Worm (Caenorhabditis elegans) whole organism, young adult: ENCODE results near the gene M02F4.2.

ENCODE experiments used
- B0035.1 ChIP-seq: sonication (generic microtip); optimal IDR thresholded peaks from 2 replicates; lab custom pipeline; 2016; ENCODE audit warnings: missing genetic modification characterization, mild to moderate bottlenecking, missing compliant biosample characterization, missing genotype, missing genetic modification reagents
- B0336.3 ChIP-seq: fragments of 200-800 bp; sonication (Bioruptor generic); IDR thresholded peaks from 2 replicates; pipeline ENCODE4 v1.3.6; 2022; ENCODE audit warnings: missing genetic modification characterization, missing compliant biosample characterization
- F22D6.2 ChIP-seq: sonication (generic microtip); optimal IDR thresholded peaks from 2 replicates; lab custom pipeline; 2016; ENCODE audit warnings: mild to moderate bottlenecking, missing genetic modification characterization, missing compliant biosample characterization
- F39B2.1 ChIP-seq: fragments of 200-800 bp; sonication (Bioruptor generic); IDR thresholded peaks from 2 replicates; pipeline ENCODE4 v1.3.6; 2022; ENCODE audit warnings: missing genetic modification reagents, missing genetic modification characterization, missing compliant biosample characterization
- F52B5.7 ChIP-seq: sonication (generic microtip); optimal IDR thresholded peaks from 2 replicates; lab custom pipeline; 2016; ENCODE audit warnings: mild to moderate bottlenecking, missing genetic modification characterization, missing compliant biosample characterization
- T26A5.8 ChIP-seq: sonication (generic microtip); optimal IDR thresholded peaks from 2 replicates; lab custom pipeline; 2016; ENCODE audit warnings: missing genetic modification characterization, missing compliant biosample characterization
- Y53F4B.3 ChIP-seq: fragments of 200-800 bp; sonication (Bioruptor generic); IDR thresholded peaks from 2 replicates; pipeline ENCODE4 v1.3.6; 2022; ENCODE audit warnings: missing genetic modification reagents, missing genetic modification characterization, missing compliant biosample characterization
- Y56A3A.18 ChIP-seq: fragments of 200-800 bp; sonication (Bioruptor generic); IDR thresholded peaks from 2 replicates; pipeline ENCODE4 v1.3.6; 2022; ENCODE audit warnings: missing genetic modification reagents, missing genetic modification characterization, missing compliant biosample characterization
- Y67H2A.10 ChIP-seq: fragments of 200-800 bp; sonication (Bioruptor generic); conservative IDR thresholded peaks from 2 replicates; pipeline ENCODE4 v1.3.6; 2022; ENCODE audit warnings: missing genetic modification reagents, missing genetic modification characterization, missing compliant biosample characterization
- akir-1 ChIP-seq: fragments of 200-800 bp; sonication (Bioruptor generic); optimal IDR thresholded peaks from 2 replicates; lab custom pipeline; 2018; ENCODE audit warnings: mild to moderate bottlenecking, missing genetic modification characterization, moderate library complexity, missing compliant biosample characterization
- aptf-2 ChIP-seq: fragments of 200-800 bp; sonication (Bioruptor generic); conservative IDR thresholded peaks from 2 replicates; pipeline ENCODE4 v1.3.6; 2022; ENCODE audit warnings: missing genetic modification reagents, missing genetic modification characterization, missing compliant biosample characterization
- athp-1 ChIP-seq: sonication (generic microtip); optimal IDR thresholded peaks from 2 replicates; lab custom pipeline; 2017; ENCODE audit warnings: mild to moderate bottlenecking, missing genetic modification characterization, missing compliant biosample characterization
- attf-3 ChIP-seq: fragments of 200-800 bp; sonication (Bioruptor generic); conservative IDR thresholded peaks from 2 replicates; pipeline ENCODE4 v1.3.6; 2022; ENCODE audit warnings: missing genetic modification reagents, missing genetic modification characterization, missing compliant biosample characterization
- attf-6 ChIP-seq: fragments of 200-800 bp; sonication (Bioruptor generic); IDR thresholded peaks from 2 replicates; pipeline ENCODE4 v1.3.6; 2022; ENCODE audit warnings: missing genetic modification reagents, missing genetic modification characterization, missing compliant biosample characterization
- bed-2 ChIP-seq: fragments of 200-800 bp; sonication (Bioruptor generic); IDR thresholded peaks from 2 replicates; pipeline ENCODE4 v1.3.6; 2022; ENCODE audit warnings: missing genetic modification reagents, missing genetic modification characterization, missing compliant biosample characterization
- cebp-1 ChIP-seq, 2 experiments: fragments of 200-800 bp in 1 of 2; sonication (Bioruptor generic) in 1 of 2; sonication (generic microtip) in 1 of 2; IDR thresholded peaks in 1 of 2; optimal IDR thresholded peaks in 1 of 2; 2 replicates each; pipeline versions ENCODE4 v1.3.6 to Lab custom; 2017 to 2022; ENCODE audit warnings: missing compliant biosample characterization in 2 of 2, missing genetic modification characterization in 2 of 2, mild to moderate bottlenecking in 1 of 2, missing genetic modification reagents in 1 of 2, moderate library complexity in 1 of 2
- cebp-2 ChIP-seq: fragments of 200-800 bp; sonication (Bioruptor generic); IDR thresholded peaks from 2 replicates; pipeline ENCODE4 v1.3.6; 2022; ENCODE audit warnings: missing genetic modification characterization, missing compliant biosample characterization
- ceh-100 ChIP-seq: fragments of 200-800 bp; sonication (Bioruptor generic); IDR thresholded peaks from 2 replicates; pipeline ENCODE4 v1.3.6; 2022; ENCODE audit warnings: missing genetic modification reagents, missing genetic modification characterization, missing compliant biosample characterization
- ceh-91 ChIP-seq: fragments of 200-800 bp; sonication (Bioruptor generic); IDR thresholded peaks from 2 replicates; pipeline ENCODE4 v1.3.6; 2022; ENCODE audit warnings: missing genetic modification reagents, missing genetic modification characterization, missing compliant biosample characterization
- chd-7 ChIP-seq: sonication (generic microtip); optimal IDR thresholded peaks from 2 replicates; lab custom pipeline; 2016; ENCODE audit warnings: mild to moderate bottlenecking, missing genetic modification characterization, moderate library complexity, missing compliant biosample characterization
- dox-1 ChIP-seq: fragments of 200-800 bp; sonication (Bioruptor generic); IDR thresholded peaks from 2 replicates; pipeline ENCODE4 v1.3.6; 2022; ENCODE audit warnings: missing genetic modification reagents, missing genetic modification characterization, missing compliant biosample characterization
- dpff-1 ChIP-seq: sonication (generic microtip); optimal IDR thresholded peaks from 2 replicates; lab custom pipeline; 2017; ENCODE audit warnings: mild to moderate bottlenecking, missing genetic modification characterization, missing compliant biosample characterization
- dpl-1 ChIP-seq: fragments of 150-350 bp; optimal IDR thresholded peaks from 2 replicates; lab custom pipeline; 2014; ENCODE audit warnings: missing biosample characterization, missing genetic modification reagents, missing genetic modification characterization
- egrh-3 ChIP-seq: fragments of 200-800 bp; sonication (Bioruptor generic); IDR thresholded peaks from 2 replicates; pipeline ENCODE4 v1.3.6; 2022; ENCODE audit warnings: missing genetic modification reagents, missing genetic modification characterization, missing compliant biosample characterization
- ekl-4 ChIP-seq: fragments of 200-800 bp; sonication (Bioruptor generic); IDR thresholded peaks from 2 replicates; pipeline ENCODE4 v1.3.6; 2022; ENCODE audit warnings: missing genetic modification reagents, missing genetic modification characterization, missing compliant biosample characterization
- fkh-3 ChIP-seq: sonication (generic microtip); optimal IDR thresholded peaks from 2 replicates; lab custom pipeline; 2016; ENCODE audit warnings: mild to moderate bottlenecking, missing genetic modification characterization, missing compliant biosample characterization
- gei-17 ChIP-seq: fragments of 200-800 bp; sonication (Bioruptor generic); optimal IDR thresholded peaks from 2 replicates; lab custom pipeline; 2018; ENCODE audit warnings: mild to moderate bottlenecking, missing genetic modification characterization, missing compliant biosample characterization
- hmg-1.2 ChIP-seq: fragments of 200-800 bp; sonication (Bioruptor generic); IDR thresholded peaks from 2 replicates; pipeline ENCODE4 v1.3.6; 2022; ENCODE audit warnings: missing genetic modification reagents, missing genetic modification characterization, missing compliant biosample characterization
- lin-26 ChIP-seq: fragments of 200-800 bp; sonication (Bioruptor generic); IDR thresholded peaks from 2 replicates; pipeline ENCODE4 v1.3.6; 2022; ENCODE audit warnings: missing genetic modification reagents, missing genetic modification characterization, missing compliant biosample characterization
- lin-35 ChIP-seq, 3 experiments: fragments of 150-350 bp in 2 of 3; sonication (generic microtip) in 1 of 3; optimal IDR thresholded peaks; 2 replicates each; lab custom pipeline; 2014 to 2018; ENCODE audit warnings: missing biosample characterization in 3 of 3, missing genetic modification characterization in 3 of 3, missing genetic modification reagents in 3 of 3
- lin-40 ChIP-seq: sonication (generic microtip); optimal IDR thresholded peaks from 2 replicates; lab custom pipeline; 2016; ENCODE audit warnings: missing genetic modification characterization, mild to moderate bottlenecking, missing compliant biosample characterization, missing genotype, missing genetic modification reagents
- lin-54 ChIP-seq: fragments of 200-800 bp; sonication (Bioruptor generic); optimal IDR thresholded peaks from 2 replicates; lab custom pipeline; 2018; ENCODE audit warnings: mild to moderate bottlenecking, missing genetic modification characterization, missing compliant biosample characterization
- lsl-1 ChIP-seq: fragments of 200-800 bp; sonication (Bioruptor generic); optimal IDR thresholded peaks from 2 replicates; lab custom pipeline; 2018; ENCODE audit warnings: mild to moderate bottlenecking, missing genetic modification characterization, moderate library complexity, missing compliant biosample characterization
- lsy-27 ChIP-seq: sonication (generic microtip); optimal IDR thresholded peaks from 2 replicates; lab custom pipeline; 2017; ENCODE audit warnings: missing genetic modification characterization, mild to moderate bottlenecking, missing compliant biosample characterization, antibody characterized with exemption, missing genotype, borderline replicate concordance; ENCODE audit not compliant: insufficient read depth
- madf-6 ChIP-seq: fragments of 200-800 bp; sonication (Bioruptor generic); IDR thresholded peaks from 2 replicates; pipeline ENCODE4 v1.3.6; 2022; ENCODE audit warnings: missing genetic modification reagents, missing genetic modification characterization, missing compliant biosample characterization
- mel-28 ChIP-seq: sonication (generic microtip); optimal IDR thresholded peaks from 2 replicates; lab custom pipeline; 2016; ENCODE audit warnings: borderline replicate concordance, mild to moderate bottlenecking, missing genetic modification characterization, missing compliant biosample characterization
- nfya-2 ChIP-seq: fragments of 200-800 bp; sonication (Bioruptor generic); IDR thresholded peaks from 2 replicates; pipeline ENCODE4 v1.3.6; 2022; ENCODE audit warnings: missing genetic modification reagents, missing genetic modification characterization, missing compliant biosample characterization
- nfyb-1 ChIP-seq: fragments of 200-800 bp; sonication (Bioruptor generic); IDR thresholded peaks from 2 replicates; pipeline ENCODE4 v1.3.6; 2022; ENCODE audit warnings: missing genetic modification reagents, missing genetic modification characterization, missing compliant biosample characterization
- rec-8 ChIP-seq, 2 experiments: sonication (generic microtip); optimal IDR thresholded peaks; 2 replicates each; lab custom pipeline; 2016; ENCODE audit warnings: mild to moderate bottlenecking in 2 of 2, missing genetic modification characterization in 2 of 2, missing genetic modification reagents in 2 of 2, missing genotype in 2 of 2, missing biosample characterization in 1 of 2, missing compliant biosample characterization in 1 of 2, moderate library complexity in 1 of 2
- rpc-1 ChIP-seq, 2 experiments: fragments of 150-350 bp in 1 of 2; sonication (generic microtip) in 1 of 2; optimal IDR thresholded peaks; 2 replicates each; lab custom pipeline; 2014 to 2018; ENCODE audit warnings: missing biosample characterization in 1 of 2, missing genetic modification characterization in 1 of 2, missing genetic modification reagents in 1 of 2, missing genotype in 1 of 2
- sea-2 ChIP-seq: fragments of 200-800 bp; sonication (Bioruptor generic); IDR thresholded peaks from 2 replicates; pipeline ENCODE4 v1.3.6; 2022; ENCODE audit warnings: missing genetic modification characterization, missing compliant biosample characterization
- tbp1 ChIP-seq: fragments of 200-800 bp; sonication (Bioruptor generic); optimal IDR thresholded peaks from 2 replicates; lab custom pipeline; 2018; ENCODE audit warnings: mild to moderate bottlenecking, missing genetic modification characterization, missing compliant biosample characterization
- unc-62 ChIP-seq: fragments of 150-350 bp; optimal IDR thresholded peaks from 2 replicates; lab custom pipeline; 2014; ENCODE audit warnings: missing biosample characterization, missing genetic modification reagents, missing genetic modification characterization
- ztf-18 ChIP-seq: sonication (generic microtip); optimal IDR thresholded peaks from 2 replicates; lab custom pipeline; 2016; ENCODE audit warnings: missing genotype, mild to moderate bottlenecking, missing genetic modification characterization, missing compliant biosample characterization
- ztf-22 ChIP-seq: fragments of 200-800 bp; sonication (Bioruptor generic); optimal IDR thresholded peaks from 2 replicates; lab custom pipeline; 2018; ENCODE audit warnings: mild to moderate bottlenecking, missing genetic modification characterization, moderate library complexity, missing compliant biosample characterization
- ztf-25 ChIP-seq: fragments of 200-800 bp; sonication (Bioruptor generic); IDR thresholded peaks from 2 replicates; pipeline ENCODE4 v1.3.6; 2022; ENCODE audit warnings: missing genetic modification reagents, missing genetic modification characterization, missing compliant biosample characterization
- ztf-26 ChIP-seq: sonication (generic microtip); optimal IDR thresholded peaks from 2 replicates; lab custom pipeline; 2017; ENCODE audit warnings: missing genetic modification characterization, missing compliant biosample characterization
- ztf-28 ChIP-seq: fragments of 200-800 bp; sonication (Bioruptor generic); IDR thresholded peaks from 2 replicates; pipeline ENCODE4 v1.3.6; 2022; ENCODE audit warnings: missing genetic modification reagents, missing genetic modification characterization, missing compliant biosample characterization

M02F4.2 gene

DNA sequence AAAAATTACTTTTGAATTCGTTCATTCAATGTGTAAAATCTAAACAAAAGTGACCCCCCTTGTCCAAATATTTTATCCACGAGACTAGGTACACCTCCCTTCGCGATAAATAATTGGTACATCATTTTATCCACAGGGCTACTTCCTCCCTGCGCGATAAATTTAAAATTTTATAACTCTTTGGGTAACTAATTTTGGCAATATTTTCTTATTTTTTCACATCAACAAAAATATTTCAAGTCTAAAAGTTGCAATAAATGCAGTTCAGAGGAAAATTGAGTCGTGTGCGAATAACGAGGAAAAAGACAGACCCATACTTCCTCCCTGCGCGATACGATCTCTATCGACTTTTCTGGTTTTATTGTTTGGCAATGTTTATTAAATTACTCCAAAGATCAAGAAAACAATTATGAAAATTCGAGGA is 37.1 kb downstream of the M02F4.2 start (continued):
- TF ChIP-seq lin-26 (GFP tag; lab: Robert Waterston, UW) (peak; percentile 84), F22D6.2 (peak; percentile 94), akir-1 (GFP tag; lab: Kevin White, UChicago) (peak; percentile 68), ztf-18 (tag; lab: Kevin White, UChicago) (peak; percentile 70), madf-6 (GFP tag; lab: Robert Waterston, UW) (no peak), dpff-1 (tag; lab: Kevin White, UChicago) (peak; percentile 89), attf-3 (GFP tag; lab: Robert Waterston, UW) (no peak), cebp-1 (GFP tag; IDR thresholded peaks at IDR 0.05; lab: Robert Waterston, UW) (peak; percentile 64; the same call in 1 of the 2 replicates), cebp-1 (tag; optimal IDR thresholded peaks at IDR 0.05; lab: Kevin White, UChicago) (peak; percentile 97), ztf-22 (GFP tag; lab: Kevin White, UChicago) (peak; percentile 75), Y53F4B.3 (GFP tag; lab: Robert Waterston, UW) (no peak), cebp-2 (peak; percentile 98), lin-35 (GFP tag; optimal IDR thresholded peaks at IDR 0.05; lab: Kevin White, UChicago) (peak in 2 of 3 experiments; percentile 89 to 98), attf-6 (GFP tag; lab: Robert Waterston, UW) (no peak), sea-2 (GFP tag; lab: Robert Waterston, UW) (peak; percentile 85), hmg-1.2 (GFP tag; lab: Robert Waterston, UW) (peak; percentile 86), aptf-2 (GFP tag; lab: Robert Waterston, UW) (no peak), fkh-3 (tag; lab: Kevin White, UChicago) (no peak), ceh-91 (GFP tag; lab: Robert Waterston, UW) (no peak), lin-54 (GFP tag; lab: Kevin White, UChicago) (peak; percentile 92), ztf-28 (no peak), B0035.1 (tag; lab: Kevin White, UChicago) (peak; percentile 95), Y67H2A.10 (no peak), lsl-1 (no peak), bed-2 (GFP tag; lab: Robert Waterston, UW) (0 out of 2 replicates have a peak, but pooled peaks have one; percentile 41), F39B2.1 (GFP tag; lab: Robert Waterston, UW) (no peak), tbp1 (peak; percentile 78), rec-8 (tag; optimal IDR thresholded peaks at IDR 0.05; lab: Kevin White, UChicago) (no peak), ztf-26 (tag; lab: Kevin White, UChicago) (peak; percentile 99), lsy-27 (no peak), lin-40 (tag; lab: Kevin White, UChicago) (peak; percentile 100), ceh-100 (GFP tag; lab: Robert Waterston, UW) (peak; percentile 25; the same call in 1 of the 2 replicates), chd-7 (tag; lab: Kevin White, UChicago) (peak; percentile 95), dpl-1 (GFP tag; lab: Kevin White, UChicago) (no peak), nfyb-1 (GFP tag; lab: Robert Waterston, UW) (peak; percentile 97), Y56A3A.18 (peak; percentile 99), nfya-2 (GFP tag; lab: Robert Waterston, UW) (no peak), rpc-1 (optimal IDR thresholded peaks at IDR 0.05; lab: Kevin White, UChicago) (peak; percentile 35), rpc-1 (tag; optimal IDR thresholded peaks at IDR 0.05; lab: Kevin White, UChicago) (no peak), T26A5.8 (tag; lab: Kevin White, UChicago) (no peak), egrh-3 (GFP tag; lab: Robert Waterston, UW) (peak; percentile 25; the same call in 1 of the 2 replicates), dox-1 (GFP tag; lab: Robert Waterston, UW) (peak; percentile 98), athp-1 (no peak), F52B5.7 (tag; lab: Kevin White, UChicago) (peak; percentile 82), ztf-25 (no peak), gei-17 (GFP tag; lab: Kevin White, UChicago) (peak; percentile 97), ekl-4 (GFP tag; lab: Robert Waterston, UW) (peak; percentile 92), mel-28 (tag; lab: Kevin White, UChicago) (peak; percentile 60), B0336.3 (GFP tag; lab: Robert Waterston, UW) (peak; percentile 99), unc-62 (GFP tag; lab: Kevin White, UChicago) (no peak)
